Worm (Caenorhabditis elegans) whole organism, L4 larva: Measurements from ENCODE around the gene C30G12.6.

Experiments used
- T20F7.1 ChIP-seq: fragments of 200-800 bp; sonication (Bioruptor generic); optimal IDR thresholded peaks from 2 replicates; lab custom pipeline; 2018; ENCODE audit warnings: mild to moderate bottlenecking, missing genetic modification characterization, missing compliant biosample characterization
- ceh-82 ChIP-seq: sonication (generic microtip); optimal IDR thresholded peaks from 2 replicates; lab custom pipeline; 2017; ENCODE audit warnings: missing biosample characterization, missing genetic modification characterization
- nhr-28 ChIP-seq: fragments of 150-350 bp; optimal IDR thresholded peaks from 2 replicates; lab custom pipeline; 2014; ENCODE audit warnings: missing biosample characterization, missing genetic modification characterization
- zfp-3 ChIP-seq: fragments of 200-800 bp; sonication (Bioruptor generic); conservative IDR thresholded peaks from 2 replicates; pipeline ENCODE4 v1.3.6; 2022; ENCODE audit warnings: missing genetic modification reagents, missing genetic modification characterization, missing compliant biosample characterization

ce11 chrII:7317468-7317867 lies 21.7 kb upstream of the C30G12.6 start, which contains the start of gene F21D12.2:
- no peak for TF ChIP-seq ceh-82 (tag; lab: Kevin White, UChicago)
- no peak for TF ChIP-seq zfp-3 (GFP tag; lab: Robert Waterston, UW)
- no peak for TF ChIP-seq T20F7.1 (GFP tag; lab: Kevin White, UChicago)
- TF ChIP-seq nhr-28, result no peak
